Fruit fly (Drosophila melanogaster): ENCODE results near the gene Rhp.

The Rhp gene

dm6 chrX:15818608-15819184, 30.0 kb downstream of the Rhp start:
- TF ChIP-seq EcR (GFP tag; optimal IDR thresholded peaks at IDR 0.05) (no peak), pan (optimal IDR thresholded peaks at IDR 0.05) (peak; percentile 67)

DNA sequence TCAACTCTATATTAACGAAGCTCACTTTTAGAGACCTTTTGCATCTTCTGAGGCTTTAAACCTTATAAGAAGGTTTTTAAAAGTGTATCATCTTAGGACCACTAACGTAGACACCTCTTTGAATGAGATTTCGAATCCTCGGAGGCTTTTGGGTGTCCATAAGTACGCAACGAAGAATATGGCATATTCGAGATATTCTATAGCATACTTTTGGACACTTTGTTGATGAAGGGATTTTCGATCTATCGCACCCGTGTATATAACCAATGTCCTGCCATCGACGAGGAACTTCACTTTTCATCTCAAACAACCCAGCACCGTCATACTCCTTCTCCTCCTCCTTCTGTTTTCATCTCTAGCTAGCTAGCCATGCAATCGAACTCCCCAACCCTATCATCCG, 33.7 kb downstream of the Rhp start:
- TF ChIP-seq psq (optimal IDR thresholded peaks at IDR 0.05), result no peak
- no peak for TF ChIP-seq Dll (optimal IDR thresholded peaks at IDR 0.05)
- TF ChIP-seq usp (GFP tag; optimal IDR thresholded peaks at IDR 0.05), result no peak
- TF ChIP-seq pan (optimal IDR thresholded peaks at IDR 0.05), result no peak
- TF ChIP-seq EcR (GFP tag; optimal IDR thresholded peaks at IDR 0.05), result no peak
- no peak for TF ChIP-seq CG8478 (optimal IDR thresholded peaks at IDR 0.05)

dm6 chrX:15833957-15834356, 45.3 kb downstream of the Rhp start:
- TF ChIP-seq psq (optimal IDR thresholded peaks at IDR 0.05), result no peak
- no peak for TF ChIP-seq CG8478 (optimal IDR thresholded peaks at IDR 0.05)
- TF ChIP-seq usp (GFP tag; optimal IDR thresholded peaks at IDR 0.05), result no peak
- TF ChIP-seq pan (optimal IDR thresholded peaks at IDR 0.05), result no peak
- TF ChIP-seq Dll (optimal IDR thresholded peaks at IDR 0.05), result no peak
- TF ChIP-seq EcR (GFP tag; optimal IDR thresholded peaks at IDR 0.05), result no peak

- TF ChIP-seq usp (GFP tag; optimal IDR thresholded peaks at IDR 0.05) (no peak), psq (optimal IDR thresholded peaks at IDR 0.05) (no peak), CG8478 (optimal IDR thresholded peaks at IDR 0.05) (no peak), EcR (GFP tag; optimal IDR thresholded peaks at IDR 0.05) (no peak), pan (optimal IDR thresholded peaks at IDR 0.05) (no peak), Dll (optimal IDR thresholded peaks at IDR 0.05) (no peak)
Observed at dm6 chrX:15834594-15835236, 46.0 kb downstream of the Rhp start.

dm6 chrX:15835393-15835792, 46.7 kb downstream of the Rhp start, which contains the start of gene Chc:
Gene Chc, minus strand, starts transcription at chrX:15835490.
- TF ChIP-seq psq (optimal IDR thresholded peaks at IDR 0.05), result no peak
- TF ChIP-seq EcR (GFP tag; optimal IDR thresholded peaks at IDR 0.05), result no peak
- TF ChIP-seq CG8478 (optimal IDR thresholded peaks at IDR 0.05), result no peak
- TF ChIP-seq Dll (optimal IDR thresholded peaks at IDR 0.05), result no peak

dm6 chrX:15837530-15837929, 48.8 kb downstream of the Rhp start, which contains the start of gene CG8565:
Gene CG8565, plus strand, starts transcription at chrX:15837830.
- no peak for TF ChIP-seq psq (optimal IDR thresholded peaks at IDR 0.05)
- TF ChIP-seq EcR (GFP tag; optimal IDR thresholded peaks at IDR 0.05), result no peak
- no peak for TF ChIP-seq usp (GFP tag; optimal IDR thresholded peaks at IDR 0.05)
- TF ChIP-seq Dll (optimal IDR thresholded peaks at IDR 0.05), result no peak
- no peak for TF ChIP-seq CG8478 (optimal IDR thresholded peaks at IDR 0.05)
- TF ChIP-seq pan (optimal IDR thresholded peaks at IDR 0.05), result no peak

DNA sequence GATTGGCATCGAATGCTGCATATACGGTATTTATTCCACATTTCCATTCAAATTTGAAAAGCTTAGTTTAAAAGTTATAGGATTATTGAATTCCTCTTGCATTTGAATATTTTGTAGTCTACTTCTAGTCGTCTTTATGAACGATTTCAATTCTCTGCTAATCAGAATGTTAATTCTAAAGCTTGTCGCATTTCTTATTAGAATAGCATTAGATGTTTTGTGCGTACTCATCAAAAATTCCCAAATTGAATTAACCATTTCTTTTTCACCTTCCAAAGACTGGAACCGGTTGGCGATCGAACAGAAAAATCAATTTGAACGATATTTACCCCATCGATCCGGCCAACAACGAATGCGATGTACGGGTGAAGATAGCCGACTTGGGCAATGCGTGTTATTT, 51.3 kb downstream of the Rhp start:
- TF ChIP-seq psq (optimal IDR thresholded peaks at IDR 0.05) (no peak), pan (optimal IDR thresholded peaks at IDR 0.05) (no peak), Dll (optimal IDR thresholded peaks at IDR 0.05) (no peak), usp (GFP tag; optimal IDR thresholded peaks at IDR 0.05) (no peak), CG8478 (optimal IDR thresholded peaks at IDR 0.05) (no peak), EcR (GFP tag; optimal IDR thresholded peaks at IDR 0.05) (no peak)

DNA sequence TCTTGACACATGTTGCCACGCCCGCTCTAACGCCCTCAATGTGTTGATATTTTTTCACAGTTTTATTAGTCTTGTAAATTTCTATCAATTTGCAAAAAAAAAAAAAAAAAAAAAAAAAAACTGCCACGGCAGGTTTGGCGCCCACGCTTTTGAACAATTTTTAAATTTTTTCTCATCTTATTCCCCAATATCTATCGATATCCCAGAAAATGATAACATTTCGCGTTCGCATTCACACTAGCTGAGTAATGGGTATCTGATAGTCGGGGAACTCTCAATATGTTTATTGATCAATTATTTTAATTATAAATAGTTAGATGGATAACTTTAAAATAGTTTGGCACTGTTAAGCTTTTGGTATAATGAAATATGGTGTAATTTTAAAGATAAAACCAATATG, 52.6 kb downstream of the Rhp start:
- TF ChIP-seq usp (GFP tag; optimal IDR thresholded peaks at IDR 0.05) (no peak), EcR (GFP tag; optimal IDR thresholded peaks at IDR 0.05) (no peak), Dll (optimal IDR thresholded peaks at IDR 0.05) (no peak), psq (optimal IDR thresholded peaks at IDR 0.05) (no peak), CG8478 (optimal IDR thresholded peaks at IDR 0.05) (no peak), pan (optimal IDR thresholded peaks at IDR 0.05) (no peak)

All from whole organism.